Fruit fly (Drosophila melanogaster) whole organism, embryonic: ENCODE data around the gene CG5377.
A peak's percentile ranks its signal among the peaks of the same experiment; 100 is the strongest.

Experiments used
- Antp ChIP-seq: fragments of 200-800 bp; sonication (Bioruptor generic); optimal IDR thresholded peaks from 3 replicates; lab custom pipeline; 2016; ENCODE audit warnings: missing biosample characterization, missing genetic modification characterization
- CG10267 ChIP-seq: fragments of 200-800 bp; sonication (Bioruptor generic); optimal IDR thresholded peaks from 2 replicates; lab custom pipeline; 2018; ENCODE audit warnings: missing biosample characterization, mild to moderate bottlenecking, missing genetic modification characterization, moderate library complexity
- CG10462 ChIP-seq: fragments of 200-800 bp; sonication (Bioruptor generic); optimal IDR thresholded peaks from 2 replicates; lab custom pipeline; 2016; ENCODE audit warnings: missing biosample characterization, missing genetic modification characterization
- CG10979 ChIP-seq: fragments of 200-800 bp; sonication (Bioruptor generic); optimal IDR thresholded peaks from 2 replicates; lab custom pipeline; 2018; ENCODE audit warnings: missing biosample characterization, mild to moderate bottlenecking, missing genetic modification characterization, moderate library complexity
- CG11093 ChIP-seq: fragments of 200-800 bp; sonication (Bioruptor generic); IDR thresholded peaks from 3 replicates; pipeline ENCODE4 v1.3.6; 2022; ENCODE audit warnings: missing biosample characterization, missing genetic modification characterization
- CG12659 ChIP-seq: fragments of 200-800 bp; sonication (Bioruptor generic); optimal IDR thresholded peaks from 3 replicates; lab custom pipeline; 2017; ENCODE audit warnings: mild to moderate bottlenecking, missing biosample characterization, missing genetic modification reagents, missing genetic modification characterization
- CG12769 ChIP-seq: fragments of 200-800 bp; sonication (Bioruptor generic); optimal IDR thresholded peaks from 2 replicates; lab custom pipeline; 2019; ENCODE audit warnings: missing biosample characterization, mild to moderate bottlenecking, missing genetic modification characterization, moderate library complexity
- CG14667 ChIP-seq: fragments of 200-800 bp; sonication (Bioruptor generic); IDR thresholded peaks from 2 replicates; pipeline ENCODE4 v1.3.6; 2022; ENCODE audit warnings: missing biosample characterization, missing genetic modification characterization
- CG14860 ChIP-seq: fragments of 200-800 bp; sonication (Bioruptor generic); IDR thresholded peaks from 3 replicates; pipeline ENCODE4 v1.3.6; 2022; ENCODE audit warnings: missing biosample characterization, missing genetic modification characterization; ENCODE audit not compliant: partially characterized antibody
- CG1529 ChIP-seq: fragments of 200-800 bp; sonication (Bioruptor generic); optimal IDR thresholded peaks from 3 replicates; lab custom pipeline; 2018; ENCODE audit warnings: missing biosample characterization, missing genetic modification characterization
- CG17359 ChIP-seq: fragments of 200-800 bp; sonication (Bioruptor generic); optimal IDR thresholded peaks from 3 replicates; lab custom pipeline; 2018; ENCODE audit warnings: missing biosample characterization, mild to moderate bottlenecking, missing genetic modification characterization, moderate library complexity
- CG3407 ChIP-seq: fragments of 200-800 bp; sonication (Bioruptor generic); optimal IDR thresholded peaks from 2 replicates; lab custom pipeline; 2018; ENCODE audit warnings: missing biosample characterization, mild to moderate bottlenecking, missing genetic modification characterization
- CG34224 ChIP-seq: fragments of 200-800 bp; sonication (Bioruptor generic); IDR thresholded peaks from 3 replicates; pipeline ENCODE4 v1.3.6; 2022; ENCODE audit warnings: missing biosample characterization, missing genetic modification characterization; ENCODE audit not compliant: partially characterized antibody
- CG42726 ChIP-seq: fragments of 200-800 bp; sonication (Bioruptor generic); IDR thresholded peaks from 2 replicates; pipeline ENCODE4 v1.3.6; 2022; ENCODE audit warnings: missing biosample characterization, missing genetic modification characterization; ENCODE audit not compliant: partially characterized antibody
- CG4854 ChIP-seq: fragments of 200-800 bp; sonication (Bioruptor generic); optimal IDR thresholded peaks from 2 replicates; lab custom pipeline; 2016; ENCODE audit warnings: missing biosample characterization, missing genetic modification characterization, inconsistent platforms
- CG5180 ChIP-seq: fragments of 200-800 bp; sonication (Bioruptor generic); optimal IDR thresholded peaks from 3 replicates; lab custom pipeline; 2017; ENCODE audit warnings: missing biosample characterization, missing genetic modification characterization, mild to moderate bottlenecking, moderate library complexity, missing genetic modification reagents
- CG9817 ChIP-seq: fragments of 200-800 bp; sonication (Bioruptor generic); optimal IDR thresholded peaks from 2 replicates; lab custom pipeline; 2018; ENCODE audit warnings: missing biosample characterization, mild to moderate bottlenecking, missing genetic modification characterization, moderate library complexity
- Dp ChIP-seq: fragments of 200-800 bp; sonication (Bioruptor generic); optimal IDR thresholded peaks from 2 replicates; lab custom pipeline; 2018; ENCODE audit warnings: missing biosample characterization, mild to moderate bottlenecking, missing genetic modification characterization, moderate library complexity
- H2.0 ChIP-seq: fragments of 200-800 bp; sonication (Bioruptor generic); IDR thresholded peaks from 2 replicates; pipeline ENCODE4 v1.3.6; 2022; ENCODE audit warnings: missing biosample characterization, missing genetic modification characterization
- HLH54F ChIP-seq: fragments of 200-800 bp; sonication (Bioruptor generic); optimal IDR thresholded peaks from 3 replicates; lab custom pipeline; 2016; ENCODE audit warnings: missing biosample characterization, missing genetic modification characterization
- Hey ChIP-seq: fragments of 200-800 bp; sonication (Bioruptor generic); optimal IDR thresholded peaks from 3 replicates; lab custom pipeline; 2018; ENCODE audit warnings: missing biosample characterization, mild to moderate bottlenecking, missing genetic modification characterization
- HmgD ChIP-seq: fragments of 200-800 bp; sonication (Bioruptor generic); optimal IDR thresholded peaks from 3 replicates; lab custom pipeline; 2016; ENCODE audit warnings: missing biosample characterization, missing genetic modification characterization
- Hsf ChIP-seq: fragments of 200-800 bp; sonication (Bioruptor generic); optimal IDR thresholded peaks from 3 replicates; lab custom pipeline; 2016; ENCODE audit warnings: missing biosample characterization, missing genetic modification characterization
- MESR4 ChIP-seq: fragments of 200-800 bp; sonication (Bioruptor generic); optimal IDR thresholded peaks from 2 replicates; lab custom pipeline; 2018; ENCODE audit warnings: missing biosample characterization, mild to moderate bottlenecking, missing genetic modification characterization, moderate library complexity
- NFAT ChIP-seq: fragments of 200-800 bp; sonication (Bioruptor generic); IDR thresholded peaks from 2 replicates; pipeline ENCODE4 v1.3.6; 2022; ENCODE audit warnings: missing biosample characterization, missing genetic modification characterization
- Nf-YC ChIP-seq: fragments of 200-800 bp; optimal IDR thresholded peaks from 3 replicates; lab custom pipeline; 2019; ENCODE audit warnings: missing biosample characterization, mild to moderate bottlenecking, missing genetic modification characterization, moderate library complexity
- Opbp ChIP-seq: fragments of 200-800 bp; sonication (Bioruptor generic); IDR thresholded peaks from 3 replicates; pipeline ENCODE4 v1.3.6; 2022; ENCODE audit warnings: missing biosample characterization, missing genetic modification characterization; ENCODE audit not compliant: partially characterized antibody
- Sry-β ChIP-seq: fragments of 200-800 bp; sonication (Bioruptor generic); optimal IDR thresholded peaks from 2 replicates; lab custom pipeline; 2018; ENCODE audit warnings: missing biosample characterization, mild to moderate bottlenecking, missing genetic modification characterization, moderate library complexity
- Xbp1 ChIP-seq: fragments of 200-800 bp; sonication (Bioruptor generic); optimal IDR thresholded peaks from 3 replicates; lab custom pipeline; 2016; ENCODE audit warnings: missing biosample characterization, mild to moderate bottlenecking, missing genetic modification characterization
- Xrp1 ChIP-seq: fragments of 200-800 bp; sonication (Bioruptor generic); IDR thresholded peaks from 2 replicates; pipeline ENCODE4 v1.3.6; 2022; ENCODE audit warnings: missing biosample characterization, missing genetic modification characterization
- ac ChIP-seq: fragments of 200-800 bp; sonication (Bioruptor generic); optimal IDR thresholded peaks from 3 replicates; lab custom pipeline; 2017; ENCODE audit warnings: missing biosample characterization, mild to moderate bottlenecking, missing genetic modification characterization
- al ChIP-seq: fragments of 200-800 bp; sonication (Bioruptor generic); IDR thresholded peaks from 2 replicates; pipeline ENCODE4 v1.3.6; 2022; ENCODE audit warnings: missing biosample characterization, missing genetic modification characterization
- amos ChIP-seq: fragments of 200-800 bp; sonication (Bioruptor generic); IDR thresholded peaks from 2 replicates; pipeline ENCODE4 v1.3.6; 2022; ENCODE audit warnings: missing biosample characterization, missing genetic modification characterization; ENCODE audit not compliant: partially characterized antibody
- ase ChIP-seq: fragments of 200-800 bp; sonication (Bioruptor generic); IDR thresholded peaks from 3 replicates; pipeline ENCODE4 v1.3.6; 2022; ENCODE audit warnings: missing biosample characterization, missing genetic modification characterization
- az2 ChIP-seq: fragments of 200-800 bp; sonication (Bioruptor generic); optimal IDR thresholded peaks from 3 replicates; lab custom pipeline; 2016; ENCODE audit warnings: missing biosample characterization, missing genetic modification characterization
- cad ChIP-seq: fragments of >200 bp; optimal IDR thresholded peaks from 2 replicates; lab custom pipeline; 2017; ENCODE audit warnings: missing biosample characterization, missing genetic modification characterization
- chn ChIP-seq: fragments of 200-800 bp; sonication (Bioruptor generic); optimal IDR thresholded peaks from 2 replicates; lab custom pipeline; 2016; ENCODE audit warnings: missing biosample characterization, missing genetic modification characterization
- crol ChIP-seq: fragments of 200-800 bp; sonication (Bioruptor generic); IDR thresholded peaks from 2 replicates; pipeline ENCODE4 v1.3.6; 2022; ENCODE audit warnings: missing biosample characterization, missing genetic modification characterization
- dpn ChIP-seq, 2 experiments: fragments of 200-800 bp; sonication (Bioruptor generic); optimal IDR thresholded peaks; 3 replicates each; lab custom pipeline; 2016; ENCODE audit warnings: missing biosample characterization in 2 of 2, missing genetic modification characterization in 2 of 2
- lilli ChIP-seq: fragments of 200-800 bp; sonication (Bioruptor generic); optimal IDR thresholded peaks from 3 replicates; lab custom pipeline; 2016; ENCODE audit warnings: missing biosample characterization, missing genetic modification characterization
- peb ChIP-seq: fragments of 200-800 bp; sonication (Bioruptor generic); IDR thresholded peaks from 2 replicates; pipeline ENCODE4 v1.3.6; 2022; ENCODE audit warnings: missing biosample characterization, missing genetic modification characterization
- prd ChIP-seq, 3 experiments: fragments of >200 bp in 2 of 3; fragments of 200-800 bp in 1 of 3; sonication (Bioruptor generic) in 1 of 3; optimal IDR thresholded peaks in 2 of 3; IDR thresholded peaks in 1 of 3; 2 replicates in 2 of 3; 3 replicates in 1 of 3; pipeline versions ENCODE4 v1.3.6 to Lab custom; 2017 to 2022; ENCODE audit warnings: missing biosample characterization in 1 of 3, missing genetic modification characterization in 1 of 3
- psq ChIP-seq: fragments of 200-800 bp; sonication (Bioruptor generic); optimal IDR thresholded peaks from 2 replicates; lab custom pipeline; 2017; ENCODE audit warnings: missing biosample characterization, missing genetic modification characterization
- rib ChIP-seq: fragments of 200-800 bp; sonication (Bioruptor generic); IDR thresholded peaks from 2 replicates; pipeline ENCODE4 v1.3.6; 2022; ENCODE audit warnings: missing biosample characterization, missing genetic modification characterization
- sc ChIP-seq, 3 experiments: fragments of >200 bp in 2 of 3; fragments of 200-800 bp in 1 of 3; sonication (Bioruptor generic) in 1 of 3; optimal IDR thresholded peaks; 2 replicates in 2 of 3; 3 replicates in 1 of 3; lab custom pipeline; 2017; ENCODE audit warnings: mild to moderate bottlenecking in 1 of 3, missing biosample characterization in 1 of 3, missing genetic modification characterization in 1 of 3, missing genetic modification reagents in 1 of 3
- schlank ChIP-seq: fragments of 200-800 bp; sonication (Bioruptor generic); optimal IDR thresholded peaks from 2 replicates; lab custom pipeline; 2018; ENCODE audit warnings: missing biosample characterization, mild to moderate bottlenecking, missing genetic modification characterization
- shn ChIP-seq: fragments of 200-800 bp; sonication (Bioruptor generic); optimal IDR thresholded peaks from 3 replicates; lab custom pipeline; 2016; ENCODE audit warnings: missing biosample characterization, missing genetic modification characterization
- sisA ChIP-seq: fragments of 200-800 bp; sonication (Bioruptor generic); IDR thresholded peaks from 2 replicates; pipeline ENCODE4 v1.3.6; 2022; ENCODE audit warnings: missing biosample characterization, missing genetic modification characterization
- trem ChIP-seq: fragments of 200-800 bp; optimal IDR thresholded peaks from 3 replicates; lab custom pipeline; 2019; ENCODE audit warnings: missing biosample characterization, mild to moderate bottlenecking, missing genetic modification characterization, moderate library complexity
- wor ChIP-seq: fragments of 200-800 bp; sonication (Bioruptor generic); IDR thresholded peaks from 2 replicates; pipeline ENCODE4 v1.3.6; 2022; ENCODE audit warnings: missing biosample characterization, missing genetic modification characterization

The CG5377 gene

dm6 chr3R:22487037-22487492 is 19.1 kb upstream of the CG5377 start, which contains the start of gene Pfdn5 (continued):
- TF ChIP-seq CG17359 (no peak), Sry-β (GFP tag; lab: Kevin White, UChicago) (peak; percentile 60), Nf-YC (tag; lab: Kevin White, UChicago) (no peak), NFAT (GFP tag; lab: Robert Waterston, UW) (no peak), CG14667 (GFP tag; lab: Robert Waterston, UW) (no peak), CG12659 (GFP tag; lab: Kevin White, UChicago) (peak; percentile 72), Xrp1 (GFP tag; lab: Robert Waterston, UW) (no peak), CG11093 (GFP tag; lab: Robert Waterston, UW) (no peak), chn (GFP tag; lab: Kevin White, UChicago) (no peak), CG5180 (GFP tag; lab: Kevin White, UChicago) (no peak), sisA (no peak), HmgD (GFP tag; lab: Kevin White, UChicago) (peak; percentile 33), ac (GFP tag; lab: Kevin White, UChicago) (no peak), shn (GFP tag; lab: Kevin White, UChicago) (no peak), sc (optimal IDR thresholded peaks at IDR 0.05; lab: Kevin White, UChicago) (no peak), sc (GFP tag; optimal IDR thresholded peaks at IDR 0.05; lab: Kevin White, UChicago) (no peak), MESR4 (GFP tag; lab: Kevin White, UChicago) (peak; percentile 98), rib (GFP tag; lab: Robert Waterston, UW) (0 out of 2 replicates have a peak, but pooled peaks have one; percentile 37), CG14860 (GFP tag; lab: Robert Waterston, UW) (peak; percentile 88), H2.0 (no peak), ase (GFP tag; lab: Robert Waterston, UW) (no peak), CG4854 (GFP tag; lab: Kevin White, UChicago) (no peak), CG42726 (GFP tag; lab: Robert Waterston, UW) (no peak), dpn (GFP tag; optimal IDR thresholded peaks at IDR 0.05; lab: Kevin White, UChicago) (peak; percentile 13 to 18), schlank (tag; lab: Kevin White, UChicago) (no peak), crol (peak; percentile 90), psq (GFP tag; lab: Kevin White, UChicago) (no peak), Opbp (GFP tag; lab: Robert Waterston, UW) (peak; percentile 83), CG10979 (tag; lab: Kevin White, UChicago) (no peak), amos (GFP tag; lab: Robert Waterston, UW) (peak; percentile 77), peb (GFP tag; lab: Robert Waterston, UW) (no peak), HLH54F (GFP tag; lab: Kevin White, UChicago) (no peak), prd (optimal IDR thresholded peaks at IDR 0.05; lab: Kevin White, UChicago) (no peak), prd (GFP tag; IDR thresholded peaks at IDR 0.05; lab: Robert Waterston, UW) (no peak), trem (tag; lab: Kevin White, UChicago) (peak; percentile 78), CG12769 (no peak), CG1529 (GFP tag; lab: Kevin White, UChicago) (no peak), az2 (GFP tag; lab: Kevin White, UChicago) (no peak), cad (no peak), Hey (tag; lab: Kevin White, UChicago) (no peak), CG10462 (GFP tag; lab: Kevin White, UChicago) (no peak), CG9817 (no peak), lilli (GFP tag; lab: Kevin White, UChicago) (no peak), Antp (GFP tag; lab: Kevin White, UChicago) (peak; percentile 1), Xbp1 (GFP tag; lab: Kevin White, UChicago) (no peak), CG10267 (tag; lab: Kevin White, UChicago) (peak; percentile 50), CG34224 (GFP tag; lab: Robert Waterston, UW) (peak; percentile 88), Hsf (GFP tag; lab: Kevin White, UChicago) (no peak), Dp (GFP tag; lab: Kevin White, UChicago) (peak; percentile 93), wor (GFP tag; lab: Robert Waterston, UW) (no peak), al (GFP tag; lab: Robert Waterston, UW) (no peak), CG3407 (GFP tag; lab: Kevin White, UChicago) (no peak)
